Worm (Caenorhabditis elegans) whole organism, L4 larva: Measurements from ENCODE around the gene vps-35.

Source experiments
- ceh-28 ChIP-seq: fragments of 150-350 bp; optimal IDR thresholded peaks from 2 replicates; lab custom pipeline; 2014; ENCODE audit warnings: missing biosample characterization, missing genetic modification reagents, missing genetic modification characterization
- gei-8 ChIP-seq: fragments of 200-800 bp; sonication (Bioruptor generic); optimal IDR thresholded peaks from 2 replicates; lab custom pipeline; 2018; ENCODE audit warnings: mild to moderate bottlenecking, missing genetic modification characterization, missing compliant biosample characterization
- jun-1 ChIP-seq: fragments of 150-350 bp; optimal IDR thresholded peaks from 2 replicates; lab custom pipeline; 2014; ENCODE audit warnings: missing biosample characterization, missing genetic modification reagents, missing genetic modification characterization
- lin-38 ChIP-seq: fragments of 200-800 bp; sonication (Bioruptor generic); IDR thresholded peaks from 2 replicates; pipeline ENCODE4 v1.3.6; 2022; ENCODE audit warnings: missing genetic modification reagents, missing genetic modification characterization, missing compliant biosample characterization
- mep-1 ChIP-seq: fragments of 150-350 bp; sonication (generic microtip); optimal IDR thresholded peaks from 3 replicates; lab custom pipeline; 2014; ENCODE audit warnings: missing biosample characterization, missing genetic modification characterization
- nhr-76 ChIP-seq: fragments of 150-350 bp; optimal IDR thresholded peaks from 2 replicates; lab custom pipeline; 2014; ENCODE audit warnings: missing biosample characterization, missing genetic modification characterization
- tra-1 ChIP-seq: fragments of 200-800 bp; sonication (Bioruptor generic); IDR thresholded peaks from 2 replicates; pipeline ENCODE4 v1.3.6; 2022; ENCODE audit warnings: missing genetic modification reagents, missing genetic modification characterization, missing compliant biosample characterization
- unc-62 ChIP-seq, 3 experiments: fragments of 150-350 bp in 1 of 3; sonication (generic microtip); optimal IDR thresholded peaks in 2 of 3; peaks in 1 of 3; 1 replicate in 1 of 3; 2 replicates in 2 of 3; lab custom pipeline; 2014 to 2017; ENCODE audit warnings: missing biosample characterization in 3 of 3, missing genetic modification characterization in 3 of 3, missing genetic modification reagents in 3 of 3, missing genotype in 1 of 3

- no peak for TF ChIP-seq ceh-28 (tag; lab: Kevin White, UChicago)
- no peak for TF ChIP-seq nhr-76 (tag; lab: Kevin White, UChicago)
- TF ChIP-seq gei-8 (GFP tag; lab: Kevin White, UChicago): no peak
- TF ChIP-seq unc-62 (GFP tag; optimal IDR thresholded peaks at IDR 0.05 in 1 of 2; lab: Kevin White, UChicago): no peak
- TF ChIP-seq unc-62 (tag; optimal IDR thresholded peaks at IDR 0.05; lab: Kevin White, UChicago): no peak
- TF ChIP-seq mep-1 (tag; lab: Kevin White, UChicago): no peak
- TF ChIP-seq lin-38: no peak
- TF ChIP-seq tra-1 (GFP tag; lab: Robert Waterston, UW): no peak
- TF ChIP-seq jun-1: no peak
Observed at ce11 chrII:5896512-5896911, 11.1 kb upstream of the vps-35 start.
